Worm (Caenorhabditis elegans) whole organism, L4 larva: ENCODE results near the gene nono-1.
A peak's percentile ranks its signal among the peaks of the same experiment; 100 is the strongest.

ENCODE experiments used
- F10B5.3 ChIP-seq: sonication (generic microtip); optimal IDR thresholded peaks from 2 replicates; lab custom pipeline; 2016; ENCODE audit warnings: mild to moderate bottlenecking, missing genetic modification characterization, missing compliant biosample characterization
- F37D6.2 ChIP-seq: sonication (generic microtip); optimal IDR thresholded peaks from 2 replicates; lab custom pipeline; 2016; ENCODE audit warnings: mild to moderate bottlenecking, missing genetic modification characterization, missing compliant biosample characterization
- F44E2.7 ChIP-seq: fragments of 200-800 bp; sonication (Bioruptor generic); IDR thresholded peaks from 2 replicates; pipeline ENCODE4 v2.1.2; 2022; ENCODE audit warnings: missing genetic modification characterization, missing compliant biosample characterization
- Y75B8A.6 ChIP-seq: fragments of 200-800 bp; sonication (Bioruptor generic); IDR thresholded peaks from 2 replicates; pipeline ENCODE4 v1.3.6; 2022; ENCODE audit warnings: missing genetic modification reagents, missing genetic modification characterization, missing compliant biosample characterization
- ZK337.2 ChIP-seq: fragments of 200-800 bp; sonication (Bioruptor generic); IDR thresholded peaks from 2 replicates; pipeline ENCODE4 v1.3.6; 2022; ENCODE audit warnings: missing genetic modification reagents, missing genetic modification characterization, missing compliant biosample characterization
- ZK546.5 ChIP-seq, 2 experiments: sonication (generic microtip); optimal IDR thresholded peaks; 2 replicates each; lab custom pipeline; 2017; ENCODE audit warnings: missing biosample characterization in 2 of 2, missing genetic modification characterization in 2 of 2
- ama-1 ChIP-seq: fragments of 150-350 bp; optimal IDR thresholded peaks from 2 replicates; lab custom pipeline; 2014; ENCODE audit warnings: inconsistent platforms, mixed read lengths
- ceh-32 ChIP-seq: sonication (generic microtip); optimal IDR thresholded peaks from 2 replicates; lab custom pipeline; 2016; ENCODE audit warnings: mild to moderate bottlenecking, missing genetic modification characterization, missing compliant biosample characterization; ENCODE audit not compliant: poor library complexity
- ceh-62 ChIP-seq: sonication (generic microtip); optimal IDR thresholded peaks from 2 replicates; lab custom pipeline; 2017; ENCODE audit warnings: missing biosample characterization, missing genetic modification characterization
- ceh-82 ChIP-seq: sonication (generic microtip); optimal IDR thresholded peaks from 2 replicates; lab custom pipeline; 2017; ENCODE audit warnings: missing biosample characterization, missing genetic modification characterization
- ces-1 ChIP-seq: fragments of 150-350 bp; sonication (generic microtip); optimal IDR thresholded peaks from 4 replicates; lab custom pipeline; 2014; ENCODE audit warnings: missing biosample characterization, missing genetic modification reagents, missing genetic modification characterization
- daf-16 ChIP-seq, 3 experiments: sonication (generic microtip); optimal IDR thresholded peaks; 2 replicates each; lab custom pipeline; 2016 to 2017; ENCODE audit warnings: missing genetic modification characterization in 3 of 3, missing genetic modification reagents in 3 of 3, mild to moderate bottlenecking in 2 of 3, missing compliant biosample characterization in 2 of 3, missing biosample characterization in 1 of 3, moderate library complexity in 1 of 3
- dmd-6 ChIP-seq: fragments of 200-800 bp; sonication (Bioruptor generic); IDR thresholded peaks from 2 replicates; pipeline ENCODE4 v1.3.6; 2022; ENCODE audit warnings: missing genetic modification reagents, missing genetic modification characterization, missing compliant biosample characterization
- dmd-8 ChIP-seq: fragments of 200-800 bp; sonication (Bioruptor generic); IDR thresholded peaks from 2 replicates; pipeline ENCODE4 v1.3.6; 2022; ENCODE audit warnings: missing genetic modification characterization, missing compliant biosample characterization
- dve-1 ChIP-seq: sonication (generic microtip); optimal IDR thresholded peaks from 2 replicates; lab custom pipeline; 2017; ENCODE audit warnings: antibody characterized with exemption, mild to moderate bottlenecking, missing genetic modification characterization, missing compliant biosample characterization; ENCODE audit not compliant: insufficient read depth
- hif-1 ChIP-seq, 2 experiments: sonication (generic microtip); optimal IDR thresholded peaks; 2 replicates each; lab custom pipeline; 2016 to 2017; ENCODE audit warnings: missing compliant biosample characterization in 2 of 2, missing genetic modification characterization in 2 of 2, missing genetic modification reagents in 2 of 2, missing genotype in 2 of 2, mild to moderate bottlenecking in 1 of 2
- hlh-11 ChIP-seq: fragments of 200-800 bp; sonication (Bioruptor generic); optimal IDR thresholded peaks from 2 replicates; lab custom pipeline; 2018; ENCODE audit warnings: mild to moderate bottlenecking, missing genetic modification characterization, missing compliant biosample characterization
- hlh-30 ChIP-seq: sonication (generic microtip); optimal IDR thresholded peaks from 2 replicates; lab custom pipeline; 2017; ENCODE audit warnings: antibody characterized with exemption, mild to moderate bottlenecking, missing genetic modification characterization, missing compliant biosample characterization; ENCODE audit not compliant: insufficient read depth
- hmg-1.1 ChIP-seq: fragments of 200-800 bp; sonication (Bioruptor generic); IDR thresholded peaks from 2 replicates; pipeline ENCODE4 v1.3.6; 2022; ENCODE audit warnings: missing genetic modification reagents, missing genetic modification characterization, missing compliant biosample characterization
- lim-7 ChIP-seq: fragments of 200-800 bp; sonication (Bioruptor generic); IDR thresholded peaks from 2 replicates; pipeline ENCODE4 v1.3.6; 2022; ENCODE audit warnings: missing genetic modification characterization, missing compliant biosample characterization
- lin-29 ChIP-seq: fragments of 200-800 bp; sonication (Bioruptor generic); IDR thresholded peaks from 2 replicates; pipeline ENCODE4 v1.3.6; 2022; ENCODE audit warnings: missing genetic modification reagents, missing genetic modification characterization, missing compliant biosample characterization
- lin-38 ChIP-seq: fragments of 200-800 bp; sonication (Bioruptor generic); IDR thresholded peaks from 2 replicates; pipeline ENCODE4 v1.3.6; 2022; ENCODE audit warnings: missing genetic modification reagents, missing genetic modification characterization, missing compliant biosample characterization
- lir-3 ChIP-seq: sonication (generic microtip); optimal IDR thresholded peaks from 2 replicates; lab custom pipeline; 2016; ENCODE audit warnings: mild to moderate bottlenecking, missing genetic modification characterization, missing compliant biosample characterization
- lsy-2 ChIP-seq, 2 experiments: fragments of 150-350 bp in 1 of 2; sonication (generic microtip) in 1 of 2; optimal IDR thresholded peaks; 2 replicates each; lab custom pipeline; 2014 to 2017; ENCODE audit warnings: missing biosample characterization in 2 of 2, missing genetic modification characterization in 2 of 2
- mdl-1 ChIP-seq, 2 experiments: fragments of 150-350 bp in 1 of 2; sonication (generic microtip) in 1 of 2; optimal IDR thresholded peaks; 2 replicates each; lab custom pipeline; 2014 to 2017; ENCODE audit warnings: missing biosample characterization in 2 of 2, missing genetic modification characterization in 2 of 2
- mep-1 ChIP-seq: fragments of 150-350 bp; sonication (generic microtip); optimal IDR thresholded peaks from 3 replicates; lab custom pipeline; 2014; ENCODE audit warnings: missing biosample characterization, missing genetic modification characterization
- mes-2 ChIP-seq: sonication (generic microtip); optimal IDR thresholded peaks from 2 replicates; lab custom pipeline; 2016; ENCODE audit warnings: missing genotype, mild to moderate bottlenecking, missing genetic modification characterization, missing compliant biosample characterization; ENCODE audit not compliant: poor library complexity, severe bottlenecking
- mxl-3 ChIP-seq: fragments of 200-800 bp; sonication (Bioruptor generic); optimal IDR thresholded peaks from 2 replicates; lab custom pipeline; 2018; ENCODE audit warnings: mild to moderate bottlenecking, missing genetic modification characterization, missing compliant biosample characterization
- nhr-41 ChIP-seq: fragments of 200-800 bp; sonication (Bioruptor generic); IDR thresholded peaks from 2 replicates; pipeline ENCODE4 v1.3.6; 2022; ENCODE audit warnings: missing genetic modification reagents, missing genetic modification characterization, missing compliant biosample characterization
- nhr-42 ChIP-seq: fragments of 200-800 bp; sonication (Bioruptor generic); IDR thresholded peaks from 2 replicates; pipeline ENCODE4 v1.3.6; 2022; ENCODE audit warnings: missing genetic modification characterization, missing compliant biosample characterization
- nhr-6 ChIP-seq: fragments of 150-350 bp; optimal IDR thresholded peaks from 2 replicates; lab custom pipeline; 2014; ENCODE audit warnings: missing biosample characterization, missing genetic modification characterization
- pha-4 ChIP-seq, 2 experiments: fragments of 150-350 bp in 1 of 2; fragments of 200-800 bp in 1 of 2; sonication (Bioruptor generic) in 1 of 2; IDR thresholded peaks in 1 of 2; optimal IDR thresholded peaks in 1 of 2; 2 replicates each; pipeline versions ENCODE4 v1.3.6 to Lab custom; 2014 to 2022; ENCODE audit warnings: missing genetic modification characterization in 2 of 2, missing genetic modification reagents in 2 of 2, missing biosample characterization in 1 of 2, missing compliant biosample characterization in 1 of 2
- saeg-2 ChIP-seq: fragments of 200-800 bp; sonication (Bioruptor generic); IDR thresholded peaks from 2 replicates; pipeline ENCODE4 v1.3.6; 2022; ENCODE audit warnings: missing genetic modification reagents, missing genetic modification characterization, missing compliant biosample characterization
- sdz-12 ChIP-seq: fragments of 200-800 bp; sonication (Bioruptor generic); optimal IDR thresholded peaks from 2 replicates; lab custom pipeline; 2018; ENCODE audit warnings: mild to moderate bottlenecking, missing genetic modification characterization, missing compliant biosample characterization
- snpc-1.2 ChIP-seq: fragments of 200-800 bp; sonication (Bioruptor generic); IDR thresholded peaks from 2 replicates; pipeline ENCODE4 v1.3.6; 2022; ENCODE audit warnings: missing genetic modification reagents, missing genetic modification characterization, missing compliant biosample characterization
- snpc-4 ChIP-seq: fragments of 150-350 bp; optimal IDR thresholded peaks from 2 replicates; lab custom pipeline; 2014; ENCODE audit warnings: missing biosample characterization, missing genetic modification characterization
- spr-1 ChIP-seq: sonication (generic microtip); optimal IDR thresholded peaks from 2 replicates; lab custom pipeline; 2016; ENCODE audit warnings: mild to moderate bottlenecking, missing genetic modification characterization, missing compliant biosample characterization
- vab-7 ChIP-seq: fragments of 200-800 bp; sonication (Bioruptor generic); IDR thresholded peaks from 2 replicates; pipeline ENCODE4 v1.3.6; 2022; ENCODE audit warnings: missing genetic modification reagents, missing genetic modification characterization, missing compliant biosample characterization
- zag-1 ChIP-seq: fragments of 150-350 bp; optimal IDR thresholded peaks from 2 replicates; lab custom pipeline; 2014; ENCODE audit warnings: missing biosample characterization, missing genetic modification characterization
- zfp-3 ChIP-seq: fragments of 200-800 bp; sonication (Bioruptor generic); conservative IDR thresholded peaks from 2 replicates; pipeline ENCODE4 v1.3.6; 2022; ENCODE audit warnings: missing genetic modification reagents, missing genetic modification characterization, missing compliant biosample characterization
- zip-11 ChIP-seq: fragments of 200-800 bp; sonication (Bioruptor generic); IDR thresholded peaks from 2 replicates; pipeline ENCODE4 v1.3.6; 2022; ENCODE audit warnings: missing genetic modification characterization, missing compliant biosample characterization
- ztf-11 ChIP-seq: fragments of 150-350 bp; optimal IDR thresholded peaks from 2 replicates; lab custom pipeline; 2014; ENCODE audit warnings: missing biosample characterization, missing genetic modification characterization

Gene nono-1

DNA sequence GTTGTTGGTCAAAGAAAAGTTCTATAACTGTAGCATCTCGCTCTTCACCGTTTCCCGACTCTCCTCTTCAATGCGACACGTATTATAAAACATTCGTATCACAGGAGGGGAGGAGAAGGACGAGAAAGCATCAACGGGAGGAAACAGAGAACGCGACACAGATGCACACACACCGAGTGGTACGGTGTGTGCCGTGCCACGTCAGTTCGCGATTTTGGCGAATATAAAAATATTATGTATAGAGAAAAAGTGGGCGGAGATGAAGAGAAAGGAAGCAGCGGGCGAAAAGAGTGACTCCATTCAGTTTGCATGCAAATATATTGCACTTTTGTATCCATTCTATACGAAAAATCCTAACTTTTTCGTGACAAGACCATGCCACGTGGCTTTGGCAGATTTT is 43.3 kb downstream of the nono-1 start (continued):
- TF ChIP-seq sdz-12 (GFP tag; lab: Kevin White, UChicago), result no peak
- no peak for TF ChIP-seq F37D6.2 (tag; lab: Kevin White, UChicago)
- no peak for TF ChIP-seq mdl-1 (tag; optimal IDR thresholded peaks at IDR 0.05; lab: Kevin White, UChicago)
- TF ChIP-seq ZK546.5 (tag; optimal IDR thresholded peaks at IDR 0.05; lab: Kevin White, UChicago), result no peak
- TF ChIP-seq dmd-8 (GFP tag; lab: Robert Waterston, UW), result no peak

DNA sequence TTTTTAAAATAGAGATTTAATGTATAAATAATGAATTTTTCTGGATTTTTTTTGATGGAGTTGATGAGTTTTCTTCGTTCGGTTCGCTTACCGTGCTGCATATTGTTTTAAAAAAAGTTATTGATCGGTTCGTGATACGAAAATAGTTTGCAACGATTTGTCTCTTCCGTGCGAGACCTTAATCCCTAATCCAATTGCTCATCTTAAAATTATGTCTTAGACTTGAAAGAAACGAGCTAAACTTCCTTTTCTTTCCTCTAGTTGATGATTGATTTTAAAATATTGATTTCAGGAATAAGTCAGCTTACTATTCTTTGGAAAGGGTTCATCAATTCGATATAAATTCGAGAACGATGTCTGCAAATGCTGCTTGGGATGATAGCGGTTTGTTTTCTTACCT is 49.6 kb downstream of the nono-1 start, which contains the start of gene C28H8.3:
Gene C28H8.3, plus strand, starts transcription at position 293 of the 400 bp plus-strand sequence.
- no peak for TF ChIP-seq snpc-1.2 (GFP tag; lab: Robert Waterston, UW)
- TF ChIP-seq lin-38 (GFP tag; lab: Robert Waterston, UW), result peak; percentile 53
- peak in 1 of 2 experiments; percentile 3 for TF ChIP-seq daf-16 (GFP tag; optimal IDR thresholded peaks at IDR 0.05; lab: Kevin White, UChicago)
- peak; percentile 3 for TF ChIP-seq daf-16 (tag; optimal IDR thresholded peaks at IDR 0.05; lab: Kevin White, UChicago)
- TF ChIP-seq lir-3 (tag; lab: Kevin White, UChicago), result no peak

DNA sequence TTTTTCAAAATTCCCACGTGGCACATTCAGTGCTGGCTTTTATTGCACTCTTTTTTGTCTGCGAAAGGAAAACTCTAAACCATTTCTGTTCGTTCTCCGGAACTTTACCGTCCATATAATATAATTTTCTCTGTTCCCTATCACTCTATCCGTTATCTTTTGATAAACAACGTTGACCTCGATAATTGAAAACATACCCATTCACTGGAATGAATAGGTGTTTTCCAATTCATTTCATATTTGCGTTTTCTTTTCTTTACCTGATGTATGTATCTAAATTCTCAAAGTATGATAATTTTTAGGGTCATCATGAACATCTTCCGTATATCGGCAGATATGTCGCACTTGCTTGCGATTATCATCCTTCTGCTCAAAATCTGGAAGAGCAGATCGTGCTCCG is 51.3 kb downstream of the nono-1 start, which contains the start of gene erd-2.2:
Gene erd-2.2, plus strand, starts transcription at position 301 of the 400 bp plus-strand sequence.
- TF ChIP-seq ZK546.5 (tag; optimal IDR thresholded peaks at IDR 0.05; lab: Kevin White, UChicago), result no peak
- no peak for TF ChIP-seq daf-16 (GFP tag; optimal IDR thresholded peaks at IDR 0.05; lab: Kevin White, UChicago)
- peak; percentile 62 for TF ChIP-seq daf-16 (tag; optimal IDR thresholded peaks at IDR 0.05; lab: Kevin White, UChicago)
- TF ChIP-seq ztf-11, result no peak
- no peak for TF ChIP-seq vab-7 (GFP tag; lab: Robert Waterston, UW)
- TF ChIP-seq, all 104 proteins: peak for 1

ce11 chrIII:5906059-5906458 is 52.0 kb downstream of the nono-1 start, which contains the start of gene dpff-1:
TSS of gene dpff-1 (minus strand) at chrIII:5906346.
- TF ChIP-seq hlh-11 (peak; percentile 12), dve-1 (tag; lab: Kevin White, UChicago) (peak; percentile 30), Y75B8A.6 (GFP tag; lab: Robert Waterston, UW) (no peak), ceh-32 (tag; lab: Kevin White, UChicago) (no peak), F44E2.7 (GFP tag; lab: Robert Waterston, UW) (no peak), ama-1 (lab: Kevin White, UChicago) (no peak), hlh-30 (peak; percentile 16), ceh-82 (no peak), snpc-4 (tag; lab: Kevin White, UChicago) (no peak), nhr-6 (tag; lab: Kevin White, UChicago) (no peak), hif-1 (tag; optimal IDR thresholded peaks at IDR 0.05; lab: Kevin White, UChicago) (no peak), spr-1 (tag; lab: Kevin White, UChicago) (no peak), ceh-62 (no peak), vab-7 (GFP tag; lab: Robert Waterston, UW) (no peak), ZK337.2 (GFP tag; lab: Robert Waterston, UW) (no peak), hmg-1.1 (GFP tag; lab: Robert Waterston, UW) (peak; percentile 39; the same call in 1 of the 2 replicates), ces-1 (GFP tag; lab: Kevin White, UChicago) (no peak), snpc-1.2 (GFP tag; lab: Robert Waterston, UW) (no peak), mep-1 (tag; lab: Kevin White, UChicago) (peak; percentile 12), ztf-11 (no peak), F37D6.2 (tag; lab: Kevin White, UChicago) (no peak), nhr-41 (GFP tag; lab: Robert Waterston, UW) (no peak), zip-11 (GFP tag; lab: Robert Waterston, UW) (no peak), lsy-2 (tag; optimal IDR thresholded peaks at IDR 0.05; lab: Kevin White, UChicago) (peak in 1 of 2 experiments; percentile 43), saeg-2 (GFP tag; lab: Robert Waterston, UW) (no peak), zfp-3 (GFP tag; lab: Robert Waterston, UW) (no peak), zag-1 (tag; lab: Kevin White, UChicago) (no peak), mes-2 (tag; lab: Kevin White, UChicago) (peak; percentile 64), lim-7 (GFP tag; lab: Robert Waterston, UW) (no peak), nhr-42 (GFP tag; lab: Robert Waterston, UW) (no peak), mxl-3 (GFP tag; lab: Kevin White, UChicago) (no peak), lin-29 (GFP tag; lab: Robert Waterston, UW) (no peak), dmd-6 (GFP tag; lab: Robert Waterston, UW) (0 out of 2 replicates have a peak, but pooled peaks have one; percentile 7), F10B5.3 (no peak), pha-4 (GFP tag; IDR thresholded peaks at IDR 0.05; lab: Robert Waterston, UW) (no peak), pha-4 (tag; optimal IDR thresholded peaks at IDR 0.05; lab: Kevin White, UChicago) (no peak)
